Fruit fly (Drosophila melanogaster) whole organism, embryonic: ENCODE data around the gene CG7079.

Experiments
- Awh ChIP-seq: fragments of 200-800 bp; sonication (Bioruptor generic); IDR thresholded peaks from 2 replicates; pipeline ENCODE4, ENCODE4 v1.3.6; 2022; ENCODE audit warnings: missing biosample characterization, missing genetic modification characterization
- Bdp1 ChIP-seq: fragments of 200-800 bp; sonication (Bioruptor generic); optimal IDR thresholded peaks from 3 replicates; lab custom pipeline; 2016; ENCODE audit warnings: missing biosample characterization, missing genetic modification characterization
- Bgb ChIP-seq: fragments of 200-800 bp; sonication (Bioruptor generic); IDR thresholded peaks from 2 replicates; pipeline ENCODE4 v1.3.6; 2022; ENCODE audit warnings: missing biosample characterization, missing genetic modification characterization; ENCODE audit not compliant: partially characterized antibody
- Blimp-1 ChIP-seq: fragments of 200-800 bp; sonication (Bioruptor generic); optimal IDR thresholded peaks from 3 replicates; lab custom pipeline; 2018; ENCODE audit warnings: missing biosample characterization, missing genetic modification characterization, mild to moderate bottlenecking, moderate library complexity, missing genetic modification reagents
- Bteb2 ChIP-seq: fragments of 200-800 bp; sonication (Bioruptor generic); optimal IDR thresholded peaks from 2 replicates; lab custom pipeline; 2016; ENCODE audit warnings: missing biosample characterization, missing genetic modification characterization
- CG10321 ChIP-seq: fragments of 200-800 bp; sonication (Bioruptor generic); IDR thresholded peaks from 2 replicates; pipeline ENCODE4 v1.3.6; 2022; ENCODE audit warnings: missing biosample characterization, missing genetic modification characterization
- CG10543 ChIP-seq: fragments of 200-800 bp; sonication (Bioruptor generic); optimal IDR thresholded peaks from 3 replicates; lab custom pipeline; 2017; ENCODE audit warnings: missing biosample characterization, mild to moderate bottlenecking, missing genetic modification characterization, moderate library complexity
- CG10565 ChIP-seq: fragments of 200-800 bp; sonication (Bioruptor generic); optimal IDR thresholded peaks from 3 replicates; lab custom pipeline; 2016; ENCODE audit warnings: missing biosample characterization, mild to moderate bottlenecking, missing genetic modification characterization
- CG12769 ChIP-seq: fragments of 200-800 bp; sonication (Bioruptor generic); optimal IDR thresholded peaks from 2 replicates; lab custom pipeline; 2019; ENCODE audit warnings: missing biosample characterization, mild to moderate bottlenecking, missing genetic modification characterization, moderate library complexity
- CG15011 ChIP-seq: fragments of 200-800 bp; sonication (Bioruptor generic); optimal IDR thresholded peaks from 3 replicates; lab custom pipeline; 2018; ENCODE audit warnings: missing biosample characterization, mild to moderate bottlenecking, missing genetic modification characterization
- CG15269 ChIP-seq: fragments of 200-800 bp; sonication (Bioruptor generic); optimal IDR thresholded peaks from 2 replicates; lab custom pipeline; 2018; ENCODE audit warnings: missing biosample characterization, mild to moderate bottlenecking, missing genetic modification characterization, moderate library complexity
- CG1602 ChIP-seq: fragments of 200-800 bp; sonication (Bioruptor generic); optimal IDR thresholded peaks from 3 replicates; lab custom pipeline; 2016; ENCODE audit warnings: missing biosample characterization, missing genetic modification characterization
- CG18599 ChIP-seq: fragments of 200-800 bp; sonication (Bioruptor generic); optimal IDR thresholded peaks from 3 replicates; lab custom pipeline; 2017; ENCODE audit warnings: missing biosample characterization, missing genetic modification characterization, mild to moderate bottlenecking, moderate library complexity, missing genetic modification reagents
- CG2202 ChIP-seq: fragments of 200-800 bp; sonication (Bioruptor generic); optimal IDR thresholded peaks from 2 replicates; lab custom pipeline; 2018; ENCODE audit warnings: missing biosample characterization, mild to moderate bottlenecking, missing genetic modification characterization
- CG2889 ChIP-seq: fragments of 200-800 bp; sonication (Bioruptor generic); IDR thresholded peaks from 3 replicates; pipeline ENCODE4 v1.3.6; 2022; ENCODE audit warnings: missing biosample characterization, missing genetic modification characterization
- CG34376 ChIP-seq: fragments of 200-800 bp; sonication (Bioruptor generic); optimal IDR thresholded peaks from 2 replicates; lab custom pipeline; 2018; ENCODE audit warnings: missing biosample characterization, mild to moderate bottlenecking, missing genetic modification characterization
- CG5180 ChIP-seq: fragments of 200-800 bp; sonication (Bioruptor generic); optimal IDR thresholded peaks from 3 replicates; lab custom pipeline; 2017; ENCODE audit warnings: missing biosample characterization, missing genetic modification characterization, mild to moderate bottlenecking, moderate library complexity, missing genetic modification reagents
- CG5245 ChIP-seq: fragments of 200-800 bp; sonication (Bioruptor generic); optimal IDR thresholded peaks from 3 replicates; lab custom pipeline; 2016; ENCODE audit warnings: missing biosample characterization, missing genetic modification characterization
- CG8359 ChIP-seq: fragments of 200-800 bp; sonication (Bioruptor generic); optimal IDR thresholded peaks from 2 replicates; lab custom pipeline; 2017; ENCODE audit warnings: missing biosample characterization, mild to moderate bottlenecking, missing genetic modification characterization, borderline replicate concordance
- CG8388 ChIP-seq: fragments of 200-800 bp; sonication (Bioruptor generic); optimal IDR thresholded peaks from 2 replicates; lab custom pipeline; 2019; ENCODE audit warnings: missing biosample characterization, mild to moderate bottlenecking, missing genetic modification characterization, moderate library complexity
- Camta ChIP-seq: fragments of 200-800 bp; sonication (Bioruptor generic); optimal IDR thresholded peaks from 2 replicates; lab custom pipeline; 2016; ENCODE audit warnings: missing biosample characterization, missing genetic modification characterization
- Deaf1 ChIP-seq: fragments of 200-800 bp; optimal IDR thresholded peaks from 3 replicates; lab custom pipeline; 2019; ENCODE audit warnings: missing biosample characterization, mild to moderate bottlenecking, missing genetic modification characterization, moderate library complexity
- Dip2 ChIP-seq: fragments of 200-800 bp; sonication (Bioruptor generic); IDR thresholded peaks from 2 replicates; pipeline ENCODE4 v1.3.6; 2022; ENCODE audit warnings: missing biosample characterization, missing genetic modification characterization
- Ets97D ChIP-seq: fragments of 200-800 bp; sonication (Bioruptor generic); optimal IDR thresholded peaks from 3 replicates; lab custom pipeline; 2016; ENCODE audit warnings: missing biosample characterization, missing genetic modification characterization
- Fer1 ChIP-seq: fragments of 200-800 bp; sonication (Bioruptor generic); optimal IDR thresholded peaks from 2 replicates; lab custom pipeline; 2017; ENCODE audit warnings: missing biosample characterization, mild to moderate bottlenecking, missing genetic modification characterization
- GATAe ChIP-seq: fragments of 200-800 bp; sonication (Bioruptor generic); conservative IDR thresholded peaks from 2 replicates; pipeline ENCODE4 v1.3.6; 2022; ENCODE audit warnings: missing biosample characterization, missing genetic modification characterization
- Hey ChIP-seq: fragments of 200-800 bp; sonication (Bioruptor generic); optimal IDR thresholded peaks from 3 replicates; lab custom pipeline; 2018; ENCODE audit warnings: missing biosample characterization, mild to moderate bottlenecking, missing genetic modification characterization
- HmgD ChIP-seq: fragments of 200-800 bp; sonication (Bioruptor generic); optimal IDR thresholded peaks from 3 replicates; lab custom pipeline; 2016; ENCODE audit warnings: missing biosample characterization, missing genetic modification characterization
- HmgZ ChIP-seq: fragments of 200-800 bp; sonication (Bioruptor generic); optimal IDR thresholded peaks from 2 replicates; lab custom pipeline; 2018; ENCODE audit warnings: missing biosample characterization, mild to moderate bottlenecking, missing genetic modification characterization
- Hmr ChIP-seq: fragments of 200-800 bp; sonication (Bioruptor generic); optimal IDR thresholded peaks from 3 replicates; lab custom pipeline; 2017; ENCODE audit warnings: mild to moderate bottlenecking, missing biosample characterization, missing genetic modification reagents, missing genetic modification characterization
- Nf-YB ChIP-seq: fragments of 200-800 bp; sonication (Bioruptor generic); optimal IDR thresholded peaks from 3 replicates; lab custom pipeline; 2019; ENCODE audit warnings: missing biosample characterization, mild to moderate bottlenecking, missing genetic modification characterization, moderate library complexity
- Nf-YC ChIP-seq: fragments of 200-800 bp; optimal IDR thresholded peaks from 3 replicates; lab custom pipeline; 2019; ENCODE audit warnings: missing biosample characterization, mild to moderate bottlenecking, missing genetic modification characterization, moderate library complexity
- Oaz ChIP-seq: fragments of 200-800 bp; sonication (Bioruptor generic); IDR thresholded peaks from 2 replicates; pipeline ENCODE4 v1.3.6; 2022; ENCODE audit warnings: missing biosample characterization, missing genetic modification characterization
- Opbp ChIP-seq: fragments of 200-800 bp; sonication (Bioruptor generic); IDR thresholded peaks from 3 replicates; pipeline ENCODE4 v1.3.6; 2022; ENCODE audit warnings: missing biosample characterization, missing genetic modification characterization; ENCODE audit not compliant: partially characterized antibody
- Pdp1 ChIP-seq, 2 experiments: fragments of 200-800 bp; sonication (Bioruptor generic); optimal IDR thresholded peaks; 3 replicates each; lab custom pipeline; 2016; ENCODE audit warnings: missing biosample characterization in 2 of 2, missing genetic modification characterization in 2 of 2, mild to moderate bottlenecking in 1 of 2, moderate library complexity in 1 of 2
- Vsx1 ChIP-seq: fragments of 200-800 bp; sonication (Bioruptor generic); optimal IDR thresholded peaks from 2 replicates; lab custom pipeline; 2017; ENCODE audit warnings: missing biosample characterization, mild to moderate bottlenecking, missing genetic modification characterization, missing genetic modification reagents
- cas ChIP-seq: fragments of 200-800 bp; sonication (Bioruptor generic); IDR thresholded peaks from 2 replicates; pipeline ENCODE4 v1.3.6; 2022; ENCODE audit warnings: missing biosample characterization, missing genetic modification characterization
- chinmo ChIP-seq: fragments of 200-800 bp; sonication (Bioruptor generic); IDR thresholded peaks from 4 replicates; pipeline ENCODE4 v1.3.6; 2022; ENCODE audit warnings: missing biosample characterization, missing genetic modification characterization; ENCODE audit not compliant: partially characterized antibody
- chm ChIP-seq: fragments of 200-800 bp; sonication (Bioruptor generic); IDR thresholded peaks from 2 replicates; pipeline ENCODE4 v1.3.6; 2022; ENCODE audit warnings: missing biosample characterization, missing genetic modification characterization
- crol ChIP-seq: fragments of 200-800 bp; sonication (Bioruptor generic); IDR thresholded peaks from 2 replicates; pipeline ENCODE4 v1.3.6; 2022; ENCODE audit warnings: missing biosample characterization, missing genetic modification characterization
- dysf ChIP-seq: fragments of 200-800 bp; sonication (Bioruptor generic); IDR thresholded peaks from 3 replicates; pipeline ENCODE4 v1.3.6; 2022; ENCODE audit warnings: missing biosample characterization, missing genetic modification characterization
- ftz-f1 ChIP-seq: fragments of 200-800 bp; sonication (Bioruptor generic); optimal IDR thresholded peaks from 2 replicates; lab custom pipeline; 2016; ENCODE audit warnings: missing biosample characterization, missing genetic modification characterization
- grn ChIP-seq: fragments of 200-800 bp; sonication (Bioruptor generic); optimal IDR thresholded peaks from 3 replicates; lab custom pipeline; 2017; ENCODE audit warnings: missing biosample characterization, missing genetic modification characterization
- odd ChIP-seq: fragments of 200-800 bp; sonication (Bioruptor generic); optimal IDR thresholded peaks from 2 replicates; lab custom pipeline; 2017; ENCODE audit warnings: missing biosample characterization, mild to moderate bottlenecking, missing genetic modification characterization
- pho ChIP-seq: fragments of 200-800 bp; sonication (Bioruptor generic); optimal IDR thresholded peaks from 2 replicates; lab custom pipeline; 2016; ENCODE audit warnings: missing biosample characterization, missing genetic modification characterization
- phol ChIP-seq: fragments of 200-800 bp; sonication (Bioruptor generic); optimal IDR thresholded peaks from 3 replicates; lab custom pipeline; 2018; ENCODE audit warnings: missing biosample characterization, mild to moderate bottlenecking, missing genetic modification characterization, moderate library complexity
- sd ChIP-seq: fragments of 200-800 bp; sonication (Bioruptor generic); optimal IDR thresholded peaks from 3 replicates; lab custom pipeline; 2018; ENCODE audit warnings: missing biosample characterization, mild to moderate bottlenecking, missing genetic modification characterization, moderate library complexity
- seq ChIP-seq: fragments of 200-800 bp; sonication (Bioruptor generic); IDR thresholded peaks from 2 replicates; pipeline ENCODE4 v1.3.6; 2022; ENCODE audit warnings: missing biosample characterization, missing genetic modification characterization
- stwl ChIP-seq: fragments of 200-800 bp; sonication (Bioruptor generic); optimal IDR thresholded peaks from 3 replicates; lab custom pipeline; 2018; ENCODE audit warnings: missing biosample characterization, mild to moderate bottlenecking, missing genetic modification characterization, moderate library complexity

CG7079 gene

DNA sequence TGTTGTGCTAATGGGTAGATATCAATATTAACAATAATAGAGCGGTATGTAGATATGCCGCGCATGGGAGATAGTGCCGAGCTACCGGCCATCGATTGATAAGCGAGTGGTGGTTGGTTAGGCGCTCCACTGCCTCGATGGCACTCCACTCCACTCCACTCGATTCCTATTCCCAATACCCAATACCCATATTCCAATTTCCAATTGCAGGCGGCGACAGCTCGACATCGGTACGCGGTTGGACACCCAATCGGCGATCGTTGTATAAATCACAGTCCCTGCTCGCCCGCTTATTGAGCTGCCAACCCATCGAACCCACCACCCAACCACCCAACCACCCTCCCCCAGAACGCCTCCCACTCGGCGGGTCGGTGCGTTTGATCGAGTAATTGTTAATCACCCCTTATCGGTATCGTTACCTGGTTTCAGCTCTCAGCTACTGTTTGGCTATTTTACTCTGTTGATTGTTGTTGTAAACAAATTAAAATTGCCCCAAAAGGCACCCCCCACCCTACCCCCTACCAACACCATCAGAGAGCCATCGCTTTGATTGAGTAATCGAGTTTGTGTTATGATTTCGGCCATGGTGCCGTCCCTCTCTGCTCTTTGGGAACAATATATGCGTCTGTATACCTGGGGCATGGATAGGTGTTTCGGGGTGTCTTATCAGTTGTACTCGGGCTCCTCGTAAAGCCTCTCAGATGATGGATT lies 32.4 kb upstream of the CG7079 start, which contains the start of gene HHEX (continued):
- TF ChIP-seq Awh (GFP tag; lab: Robert Waterston, UW) (no peak), cas (GFP tag; lab: Robert Waterston, UW) (no peak), GATAe (GFP tag; lab: Robert Waterston, UW) (peak; percentile 91), CG1602 (GFP tag; lab: Kevin White, UChicago) (no peak), Vsx1 (GFP tag; lab: Kevin White, UChicago) (peak; percentile 95), odd (peak; percentile 46), CG8359 (GFP tag; lab: Kevin White, UChicago) (no peak), grn (GFP tag; lab: Kevin White, UChicago) (peak; percentile 74), CG5245 (GFP tag; lab: Kevin White, UChicago) (no peak), ftz-f1 (no peak), CG15269 (tag; lab: Kevin White, UChicago) (no peak), HmgD (GFP tag; lab: Kevin White, UChicago) (no peak), Bteb2 (GFP tag; lab: Kevin White, UChicago) (no peak), CG10321 (GFP tag; lab: Robert Waterston, UW) (peak; percentile 62), CG2202 (tag; lab: Kevin White, UChicago) (no peak), phol (no peak), sd (peak; percentile 76), chm (GFP tag; lab: Robert Waterston, UW) (0 out of 2 replicates have a peak, but pooled peaks have one; percentile 11), Ets97D (GFP tag; lab: Kevin White, UChicago) (no peak), CG34376 (GFP tag; lab: Kevin White, UChicago) (peak; percentile 83), CG15011 (GFP tag; lab: Kevin White, UChicago) (no peak), Deaf1 (tag; lab: Kevin White, UChicago) (peak; percentile 44), CG12769 (tag; lab: Kevin White, UChicago) (peak; percentile 70), Dip2 (GFP tag; lab: Robert Waterston, UW) (no peak), CG18599 (peak; percentile 50), Pdp1 (GFP tag; optimal IDR thresholded peaks at IDR 0.05; lab: Kevin White, UChicago) (peak in 1 of 2 experiments; percentile 59), CG10565 (GFP tag; lab: Kevin White, UChicago) (no peak), pho (no peak), CG5180 (GFP tag; lab: Kevin White, UChicago) (peak; percentile 66), seq (GFP tag; lab: Robert Waterston, UW) (no peak), Blimp-1 (no peak), Oaz (no peak), stwl (tag; lab: Kevin White, UChicago) (no peak), Nf-YB (GFP tag; lab: Kevin White, UChicago) (peak; percentile 90), crol (GFP tag; lab: Robert Waterston, UW) (peak; percentile 90), Hmr (GFP tag; lab: Kevin White, UChicago) (peak; percentile 12), CG8388 (GFP tag; lab: Kevin White, UChicago) (no peak), Bgb (GFP tag; lab: Robert Waterston, UW) (no peak), Hey (tag; lab: Kevin White, UChicago) (peak; percentile 92), CG2889 (no peak), Opbp (GFP tag; lab: Robert Waterston, UW) (0 out of 3 replicates have a peak, but pooled peaks have one; percentile 27), chinmo (0 out of 4 replicates have a peak, but pooled peaks have one; percentile 43), HmgZ (tag; lab: Kevin White, UChicago) (peak; percentile 49), Nf-YC (tag; lab: Kevin White, UChicago) (peak; percentile 90), dysf (no peak), CG10543 (GFP tag; lab: Kevin White, UChicago) (peak; percentile 94), Camta (GFP tag; lab: Kevin White, UChicago) (no peak), Bdp1 (GFP tag; lab: Kevin White, UChicago) (no peak), Fer1 (GFP tag; lab: Kevin White, UChicago) (peak; percentile 7)
